Worm (Caenorhabditis elegans) whole organism, early embryonic: ENCODE data around the gene F54E2.5.

Experiments used
- B0310.2 ChIP-seq: sonication (generic microtip); optimal IDR thresholded peaks from 2 replicates; lab custom pipeline; 2016; ENCODE audit warnings: mild to moderate bottlenecking, missing genetic modification characterization, missing compliant biosample characterization
- F13C5.2 ChIP-seq: sonication (generic microtip); optimal IDR thresholded peaks from 2 replicates; lab custom pipeline; 2017; ENCODE audit warnings: mild to moderate bottlenecking, missing genetic modification characterization, inconsistent platforms, missing compliant biosample characterization
- ama-1 ChIP-seq: fragments of 150-350 bp; optimal IDR thresholded peaks from 2 replicates; lab custom pipeline; 2014
- hmbx-1 ChIP-seq: sonication (generic microtip); optimal IDR thresholded peaks from 2 replicates; lab custom pipeline; 2016; ENCODE audit warnings: mild to moderate bottlenecking, missing genetic modification characterization, missing compliant biosample characterization
- hmg-4 ChIP-seq: fragments of 200-800 bp; sonication (Bioruptor generic); optimal IDR thresholded peaks from 2 replicates; lab custom pipeline; 2018; ENCODE audit warnings: mild to moderate bottlenecking, missing genetic modification characterization, missing compliant biosample characterization
- scrt-1 ChIP-seq: fragments of 200-800 bp; sonication (Bioruptor generic); IDR thresholded peaks from 2 replicates; pipeline ENCODE4 v1.3.6; 2022; ENCODE audit warnings: missing genetic modification characterization, missing compliant biosample characterization
- tbx-37 ChIP-seq: fragments of 200-800 bp; sonication (Bioruptor generic); conservative IDR thresholded peaks from 2 replicates; pipeline ENCODE4 v1.3.6; 2022; ENCODE audit warnings: missing genetic modification reagents, missing genetic modification characterization, missing compliant biosample characterization
- tra-4 ChIP-seq: sonication (generic microtip); optimal IDR thresholded peaks from 2 replicates; lab custom pipeline; 2017; ENCODE audit warnings: missing genetic modification characterization, missing compliant biosample characterization

DNA sequence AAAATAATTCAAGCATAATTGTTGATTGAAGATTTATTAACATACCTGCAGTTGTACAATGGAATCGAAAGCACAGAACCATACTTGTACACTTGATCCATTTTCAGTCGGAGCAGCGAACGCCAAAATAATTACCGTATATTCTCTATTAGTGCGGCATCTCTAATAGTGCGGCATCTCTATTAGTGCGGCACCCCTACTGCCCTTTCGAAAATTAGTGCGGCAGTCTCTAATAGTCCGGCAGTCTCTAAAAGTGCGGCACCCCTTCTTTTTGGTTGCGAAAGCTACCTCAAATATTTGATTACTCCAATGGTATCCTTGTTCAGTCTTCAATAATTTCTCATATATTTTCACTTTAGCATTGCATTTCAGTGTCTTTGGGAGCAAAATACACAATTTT, 2.3 kb upstream of the F54E2.5 start, which contains the start of gene srt-34:
- TF ChIP-seq tbx-37 (no peak), B0310.2 (tag; lab: Kevin White, UChicago) (no peak), ama-1 (no peak), tra-4 (tag; lab: Kevin White, UChicago) (no peak), hmg-4 (GFP tag; lab: Kevin White, UChicago) (no peak), hmbx-1 (tag; lab: Kevin White, UChicago) (no peak), F13C5.2 (tag; lab: Kevin White, UChicago) (no peak), scrt-1 (GFP tag; lab: Robert Waterston, UW) (no peak)
